Worm (Caenorhabditis elegans) whole organism, early embryonic: ENCODE results near the gene C16C8.14.
"Not testable (repeated sequence)": the region's sequence is repeated elsewhere in the genome, so short reads cannot be mapped to it uniquely, and the experiment has no call there.

Experiments
- B0310.2 ChIP-seq: sonication (generic microtip); optimal IDR thresholded peaks from 2 replicates; lab custom pipeline; 2016; ENCODE audit warnings: mild to moderate bottlenecking, missing genetic modification characterization, missing compliant biosample characterization
- F13C5.2 ChIP-seq: sonication (generic microtip); optimal IDR thresholded peaks from 2 replicates; lab custom pipeline; 2017; ENCODE audit warnings: mild to moderate bottlenecking, missing genetic modification characterization, inconsistent platforms, missing compliant biosample characterization
- aly-1 ChIP-seq: sonication (generic microtip); optimal IDR thresholded peaks from 2 replicates; lab custom pipeline; 2016; ENCODE audit warnings: missing genetic modification characterization, missing compliant biosample characterization
- ama-1 ChIP-seq: fragments of 150-350 bp; optimal IDR thresholded peaks from 2 replicates; lab custom pipeline; 2014
- ceh-13 ChIP-seq: fragments of 200-800 bp; sonication (Bioruptor generic); optimal IDR thresholded peaks from 2 replicates; lab custom pipeline; 2018; ENCODE audit warnings: mild to moderate bottlenecking, missing genetic modification characterization, missing compliant biosample characterization
- ceh-36 ChIP-seq: sonication (generic microtip); optimal IDR thresholded peaks from 2 replicates; lab custom pipeline; 2016; ENCODE audit warnings: missing genetic modification characterization, inconsistent platforms, missing compliant biosample characterization
- ets-7 ChIP-seq: sonication (generic microtip); optimal IDR thresholded peaks from 2 replicates; lab custom pipeline; 2016; ENCODE audit warnings: missing genotype, missing genetic modification characterization, missing compliant biosample characterization
- flt-1 ChIP-seq: fragments of 200-800 bp; sonication (Bioruptor generic); IDR thresholded peaks from 2 replicates; pipeline ENCODE4 v1.3.6; 2022; ENCODE audit warnings: missing genetic modification characterization, missing compliant biosample characterization
- hmbx-1 ChIP-seq: sonication (generic microtip); optimal IDR thresholded peaks from 2 replicates; lab custom pipeline; 2016; ENCODE audit warnings: mild to moderate bottlenecking, missing genetic modification characterization, missing compliant biosample characterization
- hmg-4 ChIP-seq: fragments of 200-800 bp; sonication (Bioruptor generic); optimal IDR thresholded peaks from 2 replicates; lab custom pipeline; 2018; ENCODE audit warnings: mild to moderate bottlenecking, missing genetic modification characterization, missing compliant biosample characterization
- hnd-1 ChIP-seq: sonication (generic microtip); optimal IDR thresholded peaks from 2 replicates; lab custom pipeline; 2016; ENCODE audit warnings: missing genetic modification characterization, missing compliant biosample characterization
- pes-1 ChIP-seq: fragments of 200-800 bp; sonication (Bioruptor generic); IDR thresholded peaks from 2 replicates; pipeline ENCODE4 v1.3.6; 2022; ENCODE audit warnings: missing genetic modification reagents, missing genetic modification characterization, missing compliant biosample characterization
- scrt-1 ChIP-seq: fragments of 200-800 bp; sonication (Bioruptor generic); IDR thresholded peaks from 2 replicates; pipeline ENCODE4 v1.3.6; 2022; ENCODE audit warnings: missing genetic modification characterization, missing compliant biosample characterization
- sea-1 ChIP-seq: fragments of 200-800 bp; sonication (Bioruptor generic); conservative IDR thresholded peaks from 2 replicates; pipeline ENCODE4 v1.3.6; 2022; ENCODE audit warnings: missing genetic modification characterization, missing compliant biosample characterization
- tbx-11 ChIP-seq: fragments of 200-800 bp; sonication (Bioruptor generic); IDR thresholded peaks from 2 replicates; pipeline ENCODE4 v1.3.6; 2022; ENCODE audit warnings: missing genetic modification characterization, missing compliant biosample characterization
- tbx-37 ChIP-seq: fragments of 200-800 bp; sonication (Bioruptor generic); conservative IDR thresholded peaks from 2 replicates; pipeline ENCODE4 v1.3.6; 2022; ENCODE audit warnings: missing genetic modification reagents, missing genetic modification characterization, missing compliant biosample characterization
- tra-4 ChIP-seq: sonication (generic microtip); optimal IDR thresholded peaks from 2 replicates; lab custom pipeline; 2017; ENCODE audit warnings: missing genetic modification characterization, missing compliant biosample characterization

C16C8.14 gene

DNA sequence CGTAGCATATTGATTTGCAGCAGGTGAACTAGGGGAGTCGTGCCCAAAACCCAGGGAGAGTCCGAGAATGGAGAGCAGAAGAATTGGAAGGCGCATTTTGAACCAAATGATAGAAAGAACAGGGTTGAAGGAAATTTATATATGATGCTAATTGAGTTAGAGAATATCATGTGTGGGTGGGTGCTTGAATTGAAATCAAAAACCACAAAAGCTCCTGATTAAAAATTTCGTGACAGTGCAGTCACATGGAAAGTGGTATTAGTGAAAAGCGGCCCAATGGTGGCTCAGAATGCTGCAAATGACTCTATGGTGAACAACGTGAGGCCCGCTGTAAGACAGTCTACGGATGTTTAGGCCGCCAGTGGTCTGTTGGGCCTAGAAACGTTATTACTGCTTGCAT is 12.0 kb downstream of the C16C8.14 start, which contains the start of gene C16C8.8:
C16C8.8 (minus strand) TSS at position 101 of the 400 bp plus-strand sequence.
- TF ChIP-seq ets-7 (tag; lab: Kevin White, UChicago), result no peak
- no peak for TF ChIP-seq F13C5.2 (tag; lab: Kevin White, UChicago)
- no peak for TF ChIP-seq sea-1 (GFP tag; lab: Robert Waterston, UW)
- TF ChIP-seq tbx-11 (GFP tag; lab: Robert Waterston, UW), result no peak
- no peak for TF ChIP-seq B0310.2
- no peak for TF ChIP-seq tbx-37 (GFP tag; lab: Robert Waterston, UW)

- TF ChIP-seq hnd-1 (no peak), ceh-36 (tag; lab: Kevin White, UChicago) (no peak), scrt-1 (GFP tag; lab: Robert Waterston, UW) (no peak), tra-4 (tag; lab: Kevin White, UChicago) (no peak), sea-1 (GFP tag; lab: Robert Waterston, UW) (no peak)
Observed at ce11 chrII:3463097-3463496, 13.5 kb downstream of the C16C8.14 start, which contains the start of gene C16C8.9. TSS of gene C16C8.9 (minus strand) at chrII:3463197.

- TF ChIP-seq hnd-1; tbx-37 (GFP tag; lab: Robert Waterston, UW); ets-7 (tag; lab: Kevin White, UChicago): not testable (repeated sequence)
Observed at ce11 chrII:3464580-3464979, 15.0 kb downstream of the C16C8.14 start, which contains the start of gene C16C8.10. TSS of gene C16C8.10 (minus strand) at chrII:3464680.

DNA sequence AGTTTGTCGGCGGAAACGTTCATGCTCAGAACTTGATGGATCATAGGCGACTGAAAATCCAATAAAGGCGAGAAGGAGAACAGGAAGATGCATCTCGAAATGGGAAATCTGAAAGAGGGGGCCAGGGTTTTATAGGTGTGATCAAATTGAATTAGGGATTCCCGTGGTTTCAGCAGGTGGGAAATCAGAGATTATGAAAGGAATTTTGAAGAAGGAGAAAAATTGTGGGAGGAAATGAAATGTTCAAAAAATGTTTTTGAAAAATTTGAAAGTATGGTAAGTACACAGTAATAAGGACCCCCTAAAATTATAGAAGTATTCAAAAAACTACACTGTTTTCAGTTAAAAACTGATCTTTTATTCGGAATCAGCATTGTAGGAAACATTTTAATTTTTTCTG is 20.9 kb downstream of the C16C8.14 start, which contains the start of gene Y49F6B.20:
Y49F6B.20 (minus strand) TSS at position 101 of the 400 bp plus-strand sequence.
- no peak for TF ChIP-seq sea-1 (GFP tag; lab: Robert Waterston, UW)
- no peak for TF ChIP-seq hmg-4 (GFP tag; lab: Kevin White, UChicago)
- TF ChIP-seq ceh-36 (tag; lab: Kevin White, UChicago), result no peak
- TF ChIP-seq ceh-13, result no peak
- TF ChIP-seq flt-1, result no peak
- no peak for TF ChIP-seq tbx-37 (GFP tag; lab: Robert Waterston, UW)
- TF ChIP-seq B0310.2, result no peak
- no peak for TF ChIP-seq scrt-1 (GFP tag; lab: Robert Waterston, UW)
- no peak for TF ChIP-seq hnd-1
- no peak for TF ChIP-seq pes-1 (GFP tag; lab: Robert Waterston, UW)

- no peak for TF ChIP-seq ceh-36 (tag; lab: Kevin White, UChicago)
- TF ChIP-seq pes-1 (GFP tag; lab: Robert Waterston, UW), result no peak
- TF ChIP-seq B0310.2, result no peak
- TF ChIP-seq flt-1, result no peak
- no peak for TF ChIP-seq sea-1 (GFP tag; lab: Robert Waterston, UW)
- no peak for TF ChIP-seq aly-1 (tag; lab: Kevin White, UChicago)
- TF ChIP-seq F13C5.2 (tag; lab: Kevin White, UChicago), result no peak
- no peak for TF ChIP-seq scrt-1 (GFP tag; lab: Robert Waterston, UW)
- TF ChIP-seq tra-4 (tag; lab: Kevin White, UChicago), result no peak
- no peak for TF ChIP-seq hmg-4 (GFP tag; lab: Kevin White, UChicago)
- no peak for TF ChIP-seq hmbx-1 (tag; lab: Kevin White, UChicago)
- TF ChIP-seq ama-1 (lab: Kevin White, UChicago), result no peak
- TF ChIP-seq tbx-11 (GFP tag; lab: Robert Waterston, UW), result no peak
- TF ChIP-seq ceh-13, result no peak
- TF ChIP-seq tbx-37 (GFP tag; lab: Robert Waterston, UW), result no peak
- no peak for TF ChIP-seq ets-7 (tag; lab: Kevin White, UChicago)
- TF ChIP-seq hnd-1, result no peak
Observed at ce11 chrII:3471603-3472002, 22.0 kb downstream of the C16C8.14 start, which contains the start of gene Y49F6B.13. TSS of gene Y49F6B.13 (minus strand) at chrII:3471703.

ce11 chrII:3472316-3472715 is 22.7 kb downstream of the C16C8.14 start, which contains the start of gene Y49F6B.12:
TSS of gene Y49F6B.12 (minus strand) at chrII:3472416.
- no peak for TF ChIP-seq aly-1 (tag; lab: Kevin White, UChicago)
- TF ChIP-seq hnd-1, result no peak
- no peak for TF ChIP-seq hmbx-1 (tag; lab: Kevin White, UChicago)
- no peak for TF ChIP-seq pes-1 (GFP tag; lab: Robert Waterston, UW)
- no peak for TF ChIP-seq F13C5.2 (tag; lab: Kevin White, UChicago)
- no peak for TF ChIP-seq B0310.2
- TF ChIP-seq tbx-37 (GFP tag; lab: Robert Waterston, UW), result no peak
- no peak for TF ChIP-seq scrt-1 (GFP tag; lab: Robert Waterston, UW)
- no peak for TF ChIP-seq ceh-36 (tag; lab: Kevin White, UChicago)
- TF ChIP-seq ama-1 (lab: Kevin White, UChicago), result no peak
- TF ChIP-seq ceh-13, result no peak

ce11 chrII:3472817-3473216 is 23.2 kb downstream of the C16C8.14 start, which contains the start of gene Y49F6B.6:
TSS of gene Y49F6B.6 (plus strand) at chrII:3473117.
- TF ChIP-seq hmg-4 (GFP tag; lab: Kevin White, UChicago) (no peak), flt-1 (no peak), F13C5.2 (tag; lab: Kevin White, UChicago) (no peak)

ce11 chrII:3473744-3474143 is 24.1 kb downstream of the C16C8.14 start, which contains the start of gene sdz-32:
TSS of gene sdz-32 (plus strand) at chrII:3474044.
- TF ChIP-seq sea-1 (GFP tag; lab: Robert Waterston, UW) (no peak), hmbx-1 (tag; lab: Kevin White, UChicago) (no peak), F13C5.2 (tag; lab: Kevin White, UChicago) (no peak), tbx-11 (GFP tag; lab: Robert Waterston, UW) (no peak), flt-1 (no peak), tra-4 (tag; lab: Kevin White, UChicago) (no peak), pes-1 (GFP tag; lab: Robert Waterston, UW) (no peak), B0310.2 (no peak), ceh-36 (tag; lab: Kevin White, UChicago) (no peak), scrt-1 (GFP tag; lab: Robert Waterston, UW) (no peak), tbx-37 (GFP tag; lab: Robert Waterston, UW) (no peak), ets-7 (tag; lab: Kevin White, UChicago) (no peak), hmg-4 (GFP tag; lab: Kevin White, UChicago) (no peak), ama-1 (lab: Kevin White, UChicago) (no peak), ceh-13 (no peak), hnd-1 (no peak), aly-1 (tag; lab: Kevin White, UChicago) (no peak)
